Worm (Caenorhabditis elegans): ENCODE measurements around the gene cdr-6.

DNA sequence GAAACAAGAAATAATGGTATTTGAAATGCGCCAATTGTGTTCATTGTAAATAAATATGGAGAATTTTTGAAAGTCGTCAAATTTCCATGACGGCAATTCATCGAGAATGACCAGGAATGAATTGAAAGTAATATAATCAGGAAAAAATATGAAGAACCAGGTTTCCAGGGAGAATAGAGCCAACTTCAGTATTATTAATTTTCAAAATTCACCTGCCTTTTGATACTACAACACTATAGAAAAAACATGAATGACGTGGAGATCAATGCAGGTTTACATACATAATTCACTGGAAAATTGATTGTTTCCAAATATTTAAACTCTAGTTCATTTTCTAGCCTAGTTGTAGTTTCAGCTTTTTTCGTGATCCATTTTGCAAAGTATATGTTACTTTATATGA lies 20.2 kb upstream of the cdr-6 start, which contains the start of gene srh-25:
- no peak for TF ChIP-seq swsn-7 (tag; optimal IDR thresholded peaks at IDR 0.05)
- no peak for TF ChIP-seq nhr-237 (tag; optimal IDR thresholded peaks at IDR 0.05)
- TF ChIP-seq tbx-2 (tag; optimal IDR thresholded peaks at IDR 0.05), result no peak
- TF ChIP-seq nhr-12 (tag; optimal IDR thresholded peaks at IDR 0.05), result no peak
- TF ChIP-seq snpc-4 (tag; optimal IDR thresholded peaks at IDR 0.05), result no peak
- no peak for TF ChIP-seq unc-98 (GFP tag; IDR thresholded peaks at IDR 0.05)
- TF ChIP-seq lin-13 (GFP tag; optimal IDR thresholded peaks at IDR 0.05), result no peak
- TF ChIP-seq hpl-2 (GFP tag; optimal IDR thresholded peaks at IDR 0.05), result no peak
- no peak for TF ChIP-seq mdl-1 (tag; optimal IDR thresholded peaks at IDR 0.05)
- TF ChIP-seq ces-1 (GFP tag; optimal IDR thresholded peaks at IDR 0.05), result no peak
- no peak for TF ChIP-seq nhr-11 (tag; optimal IDR thresholded peaks at IDR 0.05)
- no peak for TF ChIP-seq irx-1 (tag; optimal IDR thresholded peaks at IDR 0.05)
- no peak for TF ChIP-seq nhr-20 (tag; optimal IDR thresholded peaks at IDR 0.05)
- no peak for TF ChIP-seq fkh-10 (GFP tag; optimal IDR thresholded peaks at IDR 0.05)
